Fruit fly (Drosophila melanogaster) whole organism, embryonic: Measurements from ENCODE around the gene CG17839.

ENCODE experiments used
- Abd-B ChIP-seq: fragments of 200-800 bp; sonication (Bioruptor generic); optimal IDR thresholded peaks from 2 replicates; lab custom pipeline; 2018; ENCODE audit warnings: missing biosample characterization, mild to moderate bottlenecking, missing genetic modification characterization, moderate library complexity
- Ada2b ChIP-seq: fragments of 200-800 bp; sonication (Bioruptor generic); IDR thresholded peaks from 2 replicates; pipeline ENCODE4 v1.3.6; 2022; ENCODE audit warnings: missing biosample characterization, missing genetic modification characterization
- CG10366 ChIP-seq: fragments of 200-800 bp; sonication (Bioruptor generic); IDR thresholded peaks from 2 replicates; pipeline ENCODE4 v1.3.6; 2022; ENCODE audit warnings: missing biosample characterization, missing genetic modification characterization
- CG11456 ChIP-seq: fragments of 200-800 bp; sonication (Bioruptor generic); IDR thresholded peaks from 3 replicates; pipeline ENCODE4 v1.3.6; 2022; ENCODE audit warnings: missing biosample characterization, missing genetic modification characterization
- CG11723 ChIP-seq: fragments of 200-800 bp; sonication (Bioruptor generic); optimal IDR thresholded peaks from 2 replicates; lab custom pipeline; 2017; ENCODE audit warnings: missing biosample characterization, mild to moderate bottlenecking, missing genetic modification characterization
- CG13424 ChIP-seq: fragments of 200-800 bp; sonication (Bioruptor generic); optimal IDR thresholded peaks from 2 replicates; lab custom pipeline; 2019; ENCODE audit warnings: missing biosample characterization, mild to moderate bottlenecking, missing genetic modification characterization, moderate library complexity
- CG14441 ChIP-seq: fragments of 200-800 bp; sonication (Bioruptor generic); IDR thresholded peaks from 2 replicates; pipeline ENCODE4 v1.3.6; 2022; ENCODE audit warnings: missing biosample characterization, missing genetic modification characterization
- CG16813 ChIP-seq: fragments of 200-800 bp; sonication (Bioruptor generic); IDR thresholded peaks from 3 replicates; pipeline ENCODE4 v1.3.6; 2022; ENCODE audit warnings: missing biosample characterization, missing genetic modification characterization; ENCODE audit not compliant: partially characterized antibody
- CG16863 ChIP-seq: fragments of 200-800 bp; sonication (Bioruptor generic); optimal IDR thresholded peaks from 3 replicates; lab custom pipeline; 2016; ENCODE audit warnings: missing biosample characterization, missing genetic modification characterization
- CG17612 ChIP-seq: fragments of 200-800 bp; sonication (Bioruptor generic); IDR thresholded peaks from 2 replicates; pipeline ENCODE4 v1.3.6; 2022; ENCODE audit warnings: missing biosample characterization, missing genetic modification characterization
- CG18262 ChIP-seq: fragments of 200-800 bp; optimal IDR thresholded peaks from 3 replicates; lab custom pipeline; 2019; ENCODE audit warnings: missing biosample characterization, mild to moderate bottlenecking, missing genetic modification characterization, moderate library complexity
- CG2116 ChIP-seq: fragments of 200-800 bp; sonication (Bioruptor generic); optimal IDR thresholded peaks from 3 replicates; lab custom pipeline; 2018; ENCODE audit warnings: missing biosample characterization, mild to moderate bottlenecking, missing genetic modification characterization
- CG32767 ChIP-seq: fragments of 200-800 bp; sonication (Bioruptor generic); IDR thresholded peaks from 2 replicates; pipeline ENCODE4 v1.3.6; 2022; ENCODE audit warnings: missing biosample characterization, missing genetic modification characterization
- CG33557 ChIP-seq: fragments of 200-800 bp; sonication (Bioruptor generic); optimal IDR thresholded peaks from 2 replicates; lab custom pipeline; 2019; ENCODE audit warnings: missing biosample characterization, mild to moderate bottlenecking, missing genetic modification characterization, moderate library complexity
- CG42726 ChIP-seq: fragments of 200-800 bp; sonication (Bioruptor generic); IDR thresholded peaks from 2 replicates; pipeline ENCODE4 v1.3.6; 2022; ENCODE audit warnings: missing biosample characterization, missing genetic modification characterization; ENCODE audit not compliant: partially characterized antibody
- CG4282 ChIP-seq: fragments of 200-800 bp; sonication (Bioruptor generic); optimal IDR thresholded peaks from 2 replicates; lab custom pipeline; 2016; ENCODE audit warnings: missing biosample characterization, missing genetic modification characterization
- CG4360 ChIP-seq: fragments of 200-800 bp; sonication (Bioruptor generic); IDR thresholded peaks from 2 replicates; pipeline ENCODE4 v1.3.6; 2022; ENCODE audit warnings: missing biosample characterization, missing genetic modification characterization
- CG4820 ChIP-seq: fragments of 200-800 bp; sonication (Bioruptor generic); optimal IDR thresholded peaks from 3 replicates; lab custom pipeline; 2016; ENCODE audit warnings: missing biosample characterization, missing genetic modification characterization
- CG5180 ChIP-seq: fragments of 200-800 bp; sonication (Bioruptor generic); optimal IDR thresholded peaks from 3 replicates; lab custom pipeline; 2017; ENCODE audit warnings: missing biosample characterization, missing genetic modification characterization, mild to moderate bottlenecking, moderate library complexity, missing genetic modification reagents
- CG6683 ChIP-seq: fragments of 200-800 bp; sonication (Bioruptor generic); optimal IDR thresholded peaks from 2 replicates; lab custom pipeline; 2017; ENCODE audit warnings: missing biosample characterization, mild to moderate bottlenecking, missing genetic modification characterization, missing genetic modification reagents
- CG7372 ChIP-seq: fragments of 200-800 bp; sonication (Bioruptor generic); IDR thresholded peaks from 2 replicates; pipeline ENCODE4 v1.3.6; 2022; ENCODE audit warnings: missing biosample characterization, missing genetic modification characterization
- CG9797 ChIP-seq: fragments of 200-800 bp; sonication (Bioruptor generic); optimal IDR thresholded peaks from 3 replicates; lab custom pipeline; 2018; ENCODE audit warnings: missing biosample characterization, mild to moderate bottlenecking, missing genetic modification characterization
- CG9932 ChIP-seq: fragments of 200-800 bp; sonication (Bioruptor generic); IDR thresholded peaks from 2 replicates; pipeline ENCODE4 v1.3.6; 2022; ENCODE audit warnings: missing biosample characterization, missing genetic modification characterization
- CoRest ChIP-seq: fragments of 200-800 bp; sonication (Bioruptor generic); optimal IDR thresholded peaks from 3 replicates; lab custom pipeline; 2018; ENCODE audit warnings: missing biosample characterization, mild to moderate bottlenecking, missing genetic modification characterization, moderate library complexity
- Dek ChIP-seq: fragments of 200-800 bp; sonication (Bioruptor generic); optimal IDR thresholded peaks from 3 replicates; lab custom pipeline; 2019; ENCODE audit warnings: missing biosample characterization, mild to moderate bottlenecking, missing genetic modification characterization, moderate library complexity
- Fer3 ChIP-seq: fragments of 200-800 bp; sonication (Bioruptor generic); optimal IDR thresholded peaks from 2 replicates; lab custom pipeline; 2018; ENCODE audit warnings: missing biosample characterization, mild to moderate bottlenecking, missing genetic modification characterization, moderate library complexity
- HmgD ChIP-seq: fragments of 200-800 bp; sonication (Bioruptor generic); optimal IDR thresholded peaks from 3 replicates; lab custom pipeline; 2016; ENCODE audit warnings: missing biosample characterization, missing genetic modification characterization
- Hmr ChIP-seq: fragments of 200-800 bp; sonication (Bioruptor generic); optimal IDR thresholded peaks from 3 replicates; lab custom pipeline; 2017; ENCODE audit warnings: mild to moderate bottlenecking, missing biosample characterization, missing genetic modification reagents, missing genetic modification characterization
- Hr39 ChIP-seq: fragments of >200 bp; optimal IDR thresholded peaks from 2 replicates; lab custom pipeline; 2017
- Lim3 ChIP-seq: fragments of 200-800 bp; sonication (Bioruptor generic); IDR thresholded peaks from 2 replicates; pipeline ENCODE4 v1.3.6; 2022; ENCODE audit warnings: missing biosample characterization, missing genetic modification characterization
- NfI ChIP-seq: fragments of 200-800 bp; sonication (Bioruptor generic); optimal IDR thresholded peaks from 3 replicates; lab custom pipeline; 2018; ENCODE audit warnings: missing biosample characterization, mild to moderate bottlenecking, missing genetic modification characterization, moderate library complexity
- Rfx ChIP-seq: fragments of 200-800 bp; sonication (Bioruptor generic); IDR thresholded peaks from 2 replicates; pipeline ENCODE4 v1.3.6; 2022; ENCODE audit warnings: missing biosample characterization, missing genetic modification characterization
- Sry-β ChIP-seq: fragments of 200-800 bp; sonication (Bioruptor generic); optimal IDR thresholded peaks from 2 replicates; lab custom pipeline; 2018; ENCODE audit warnings: missing biosample characterization, mild to moderate bottlenecking, missing genetic modification characterization, moderate library complexity
- ara ChIP-seq: fragments of 200-800 bp; sonication (Bioruptor generic); IDR thresholded peaks from 2 replicates; pipeline ENCODE4 v1.3.6; 2022; ENCODE audit warnings: missing biosample characterization, missing genetic modification characterization
- cwo ChIP-seq: fragments of 200-800 bp; sonication (Bioruptor generic); optimal IDR thresholded peaks from 3 replicates; lab custom pipeline; 2017; ENCODE audit warnings: missing biosample characterization, missing genetic modification characterization, mild to moderate bottlenecking, moderate library complexity, missing genetic modification reagents
- fru ChIP-seq: fragments of >200 bp; optimal IDR thresholded peaks from 2 replicates; lab custom pipeline; 2017
- gce ChIP-seq: fragments of 200-800 bp; sonication (Bioruptor generic); IDR thresholded peaks from 3 replicates; pipeline ENCODE4 v1.3.6; 2022; ENCODE audit warnings: missing biosample characterization, missing genetic modification characterization
- grau ChIP-seq: fragments of 200-800 bp; optimal IDR thresholded peaks from 3 replicates; lab custom pipeline; 2019; ENCODE audit warnings: missing biosample characterization, mild to moderate bottlenecking, missing genetic modification characterization, moderate library complexity
- grn ChIP-seq: fragments of 200-800 bp; sonication (Bioruptor generic); optimal IDR thresholded peaks from 3 replicates; lab custom pipeline; 2017; ENCODE audit warnings: missing biosample characterization, missing genetic modification characterization
- h ChIP-seq: fragments of >200 bp; optimal IDR thresholded peaks from 2 replicates; lab custom pipeline; 2017
- hth ChIP-seq: fragments of >200 bp; optimal IDR thresholded peaks from 2 replicates; lab custom pipeline; 2017; ENCODE audit warnings: inconsistent platforms
- lola ChIP-seq, 3 experiments: fragments of >200 bp in 2 of 3; fragments of 200-800 bp in 1 of 3; sonication (Bioruptor generic) in 1 of 3; optimal IDR thresholded peaks; 2 replicates each; lab custom pipeline; 2017 to 2019; ENCODE audit warnings: missing biosample characterization in 3 of 3, missing genetic modification characterization in 3 of 3, mild to moderate bottlenecking in 1 of 3, moderate library complexity in 1 of 3
- luna ChIP-seq: fragments of 200-800 bp; sonication (Bioruptor generic); optimal IDR thresholded peaks from 2 replicates; lab custom pipeline; 2016; ENCODE audit warnings: missing biosample characterization, missing genetic modification characterization
- nom ChIP-seq: fragments of 200-800 bp; sonication (Bioruptor generic); optimal IDR thresholded peaks from 2 replicates; lab custom pipeline; 2017; ENCODE audit warnings: missing biosample characterization, missing genetic modification characterization, mild to moderate bottlenecking, moderate library complexity, missing genetic modification reagents
- pros ChIP-seq: fragments of 200-800 bp; sonication (Bioruptor generic); optimal IDR thresholded peaks from 3 replicates; lab custom pipeline; 2019; ENCODE audit warnings: missing biosample characterization, mild to moderate bottlenecking, missing genetic modification characterization, moderate library complexity
- sd ChIP-seq: fragments of 200-800 bp; sonication (Bioruptor generic); optimal IDR thresholded peaks from 3 replicates; lab custom pipeline; 2018; ENCODE audit warnings: missing biosample characterization, mild to moderate bottlenecking, missing genetic modification characterization, moderate library complexity
- shn ChIP-seq: fragments of 200-800 bp; sonication (Bioruptor generic); optimal IDR thresholded peaks from 3 replicates; lab custom pipeline; 2016; ENCODE audit warnings: missing biosample characterization, missing genetic modification characterization
- sna ChIP-seq: fragments of 200-800 bp; sonication (Bioruptor generic); IDR thresholded peaks from 2 replicates; pipeline ENCODE4 v1.3.6; 2022; ENCODE audit warnings: missing biosample characterization, missing genetic modification characterization; ENCODE audit not compliant: partially characterized antibody
- stwl ChIP-seq: fragments of 200-800 bp; sonication (Bioruptor generic); optimal IDR thresholded peaks from 3 replicates; lab custom pipeline; 2018; ENCODE audit warnings: missing biosample characterization, mild to moderate bottlenecking, missing genetic modification characterization, moderate library complexity
- twi ChIP-seq: fragments of 200-800 bp; optimal IDR thresholded peaks from 2 replicates; lab custom pipeline; 2019; ENCODE audit warnings: missing biosample characterization, mild to moderate bottlenecking, missing genetic modification characterization, moderate library complexity
- yki ChIP-seq: fragments of >200 bp; optimal IDR thresholded peaks from 3 replicates; lab custom pipeline; 2018

Gene CG17839

dm6 chr3L:14790127-14790589, 14.8 kb upstream of the CG17839 start (continued):
- TF ChIP-seq lola (GFP tag; optimal IDR thresholded peaks at IDR 0.05; lab: Kevin White, UChicago) (peak in 1 of 3 experiments; percentile 31), CG17612 (peak; percentile 49; the same call in 1 of the 2 replicates), CG33557 (GFP tag; lab: Kevin White, UChicago) (peak; percentile 4), shn (GFP tag; lab: Kevin White, UChicago) (peak; percentile 84), CG13424 (tag; lab: Kevin White, UChicago) (peak; percentile 56), CG32767 (GFP tag; lab: Robert Waterston, UW) (peak; percentile 74), ara (GFP tag; lab: Robert Waterston, UW) (peak; percentile 69; the same call in 1 of the 2 replicates), HmgD (peak; percentile 88), CG14441 (GFP tag; lab: Robert Waterston, UW) (peak; percentile 68), Fer3 (tag; lab: Kevin White, UChicago) (peak; percentile 74), twi (tag; lab: Kevin White, UChicago) (peak; percentile 43), Lim3 (GFP tag; lab: Robert Waterston, UW) (no peak), hth (lab: Kevin White, UChicago) (no peak), Dek (tag; lab: Kevin White, UChicago) (peak; percentile 45), CG6683 (GFP tag; lab: Kevin White, UChicago) (peak; percentile 8), Hmr (peak; percentile 77), CG7372 (peak; percentile 75), stwl (tag; lab: Kevin White, UChicago) (peak; percentile 68), pros (GFP tag; lab: Kevin White, UChicago) (no peak), CG4360 (GFP tag; lab: Robert Waterston, UW) (no peak), CG42726 (GFP tag; lab: Robert Waterston, UW) (peak; percentile 63), CG16813 (GFP tag; lab: Robert Waterston, UW) (peak; percentile 82), grn (GFP tag; lab: Kevin White, UChicago) (no peak), luna (GFP tag; lab: Kevin White, UChicago) (peak; percentile 56), CG2116 (GFP tag; lab: Kevin White, UChicago) (peak; percentile 43), grau (tag; lab: Kevin White, UChicago) (peak; percentile 67), CG9797 (peak; percentile 34), Sry-β (GFP tag; lab: Kevin White, UChicago) (peak; percentile 28), Rfx (GFP tag; lab: Robert Waterston, UW) (peak; percentile 85), sd (no peak), Ada2b (GFP tag; lab: Robert Waterston, UW) (no peak), CoRest (peak; percentile 45), sna (peak; percentile 59), CG4282 (peak; percentile 78), Abd-B (peak; percentile 78), h (lab: Kevin White, UChicago) (no peak), NfI (GFP tag; lab: Kevin White, UChicago) (peak; percentile 83), yki (lab: Kevin White, UChicago) (no peak), CG10366 (GFP tag; lab: Robert Waterston, UW) (peak; percentile 66), CG16863 (GFP tag; lab: Kevin White, UChicago) (peak; percentile 80), CG18262 (tag; lab: Kevin White, UChicago) (peak; percentile 39), cwo (GFP tag; lab: Kevin White, UChicago) (peak; percentile 13), nom (peak; percentile 41), CG9932 (peak; percentile 90), CG5180 (GFP tag; lab: Kevin White, UChicago) (peak; percentile 48), CG4820 (GFP tag; lab: Kevin White, UChicago) (peak; percentile 66), Hr39 (lab: Kevin White, UChicago) (peak; percentile 72), CG11723 (GFP tag; lab: Kevin White, UChicago) (peak; percentile 63), fru (lab: Kevin White, UChicago) (no peak), gce (GFP tag; lab: Robert Waterston, UW) (0 out of 3 replicates have a peak, but pooled peaks have one; percentile 10), CG11456 (peak; percentile 76)
